Worm (Caenorhabditis elegans) whole organism, L4 larva: Measurements from ENCODE around the gene ZK669.3.
A peak's percentile ranks its signal among the peaks of the same experiment; 100 is the strongest.

Experiments
- F10B5.3 ChIP-seq: sonication (generic microtip); optimal IDR thresholded peaks from 2 replicates; lab custom pipeline; 2016; ENCODE audit warnings: mild to moderate bottlenecking, missing genetic modification characterization, missing compliant biosample characterization
- F37D6.2 ChIP-seq: sonication (generic microtip); optimal IDR thresholded peaks from 2 replicates; lab custom pipeline; 2016; ENCODE audit warnings: mild to moderate bottlenecking, missing genetic modification characterization, missing compliant biosample characterization
- Y105C5A.15 ChIP-seq: fragments of 200-800 bp; sonication (Bioruptor generic); IDR thresholded peaks from 2 replicates; pipeline ENCODE4 v1.3.6; 2022; ENCODE audit warnings: missing genetic modification characterization, missing compliant biosample characterization
- Y75B8A.6 ChIP-seq: fragments of 200-800 bp; sonication (Bioruptor generic); IDR thresholded peaks from 2 replicates; pipeline ENCODE4 v1.3.6; 2022; ENCODE audit warnings: missing genetic modification reagents, missing genetic modification characterization, missing compliant biosample characterization
- aha-1 ChIP-seq: fragments of 150-350 bp; peaks from one replicate; lab custom pipeline; 2014; ENCODE audit warnings: missing biosample characterization, missing genetic modification characterization
- ama-1 ChIP-seq: fragments of 150-350 bp; optimal IDR thresholded peaks from 2 replicates; lab custom pipeline; 2014; ENCODE audit warnings: inconsistent platforms, mixed read lengths
- ceh-32 ChIP-seq: sonication (generic microtip); optimal IDR thresholded peaks from 2 replicates; lab custom pipeline; 2016; ENCODE audit warnings: mild to moderate bottlenecking, missing genetic modification characterization, missing compliant biosample characterization; ENCODE audit not compliant: poor library complexity
- cey-2 ChIP-seq: sonication (generic microtip); optimal IDR thresholded peaks from 3 replicates; lab custom pipeline; 2017; ENCODE audit warnings: missing genetic modification characterization, mild to moderate bottlenecking, missing compliant biosample characterization, antibody characterized with exemption, borderline replicate concordance; ENCODE audit not compliant: insufficient read depth
- ctbp-1 ChIP-seq: fragments of 200-800 bp; sonication (Bioruptor generic); IDR thresholded peaks from 2 replicates; pipeline ENCODE4 v1.3.6; 2022; ENCODE audit warnings: missing genetic modification reagents, missing genetic modification characterization, missing compliant biosample characterization
- daf-16 ChIP-seq, 3 experiments: sonication (generic microtip); optimal IDR thresholded peaks; 2 replicates each; lab custom pipeline; 2016 to 2017; ENCODE audit warnings: missing genetic modification characterization in 3 of 3, missing genetic modification reagents in 3 of 3, mild to moderate bottlenecking in 2 of 3, missing compliant biosample characterization in 2 of 3, missing biosample characterization in 1 of 3, moderate library complexity in 1 of 3
- daf-19 ChIP-seq: fragments of 200-800 bp; sonication (Bioruptor generic); conservative IDR thresholded peaks from 2 replicates; pipeline ENCODE4 v1.3.6; 2022; ENCODE audit warnings: missing genetic modification characterization, missing compliant biosample characterization
- dmd-6 ChIP-seq: fragments of 200-800 bp; sonication (Bioruptor generic); IDR thresholded peaks from 2 replicates; pipeline ENCODE4 v1.3.6; 2022; ENCODE audit warnings: missing genetic modification reagents, missing genetic modification characterization, missing compliant biosample characterization
- dve-1 ChIP-seq: sonication (generic microtip); optimal IDR thresholded peaks from 2 replicates; lab custom pipeline; 2017; ENCODE audit warnings: antibody characterized with exemption, mild to moderate bottlenecking, missing genetic modification characterization, missing compliant biosample characterization; ENCODE audit not compliant: insufficient read depth
- egl-27 ChIP-seq: sonication (generic microtip); optimal IDR thresholded peaks from 3 replicates; lab custom pipeline; 2017; ENCODE audit warnings: missing biosample characterization, missing genetic modification reagents, missing genetic modification characterization
- egl-43 ChIP-seq: fragments of 200-800 bp; sonication (Bioruptor generic); IDR thresholded peaks from 2 replicates; pipeline ENCODE4 v1.3.6; 2022; ENCODE audit warnings: missing genetic modification reagents, missing genetic modification characterization, missing compliant biosample characterization
- fkh-10 ChIP-seq: fragments of 150-350 bp; optimal IDR thresholded peaks from 2 replicates; lab custom pipeline; 2014; ENCODE audit warnings: missing biosample characterization, missing genetic modification reagents, missing genetic modification characterization
- hif-1 ChIP-seq, 2 experiments: sonication (generic microtip); optimal IDR thresholded peaks; 2 replicates each; lab custom pipeline; 2016 to 2017; ENCODE audit warnings: missing compliant biosample characterization in 2 of 2, missing genetic modification characterization in 2 of 2, missing genetic modification reagents in 2 of 2, missing genotype in 2 of 2, mild to moderate bottlenecking in 1 of 2
- hlh-11 ChIP-seq: fragments of 200-800 bp; sonication (Bioruptor generic); optimal IDR thresholded peaks from 2 replicates; lab custom pipeline; 2018; ENCODE audit warnings: mild to moderate bottlenecking, missing genetic modification characterization, missing compliant biosample characterization
- hlh-30 ChIP-seq: sonication (generic microtip); optimal IDR thresholded peaks from 2 replicates; lab custom pipeline; 2017; ENCODE audit warnings: antibody characterized with exemption, mild to moderate bottlenecking, missing genetic modification characterization, missing compliant biosample characterization; ENCODE audit not compliant: insufficient read depth
- hmg-1.1 ChIP-seq: fragments of 200-800 bp; sonication (Bioruptor generic); IDR thresholded peaks from 2 replicates; pipeline ENCODE4 v1.3.6; 2022; ENCODE audit warnings: missing genetic modification reagents, missing genetic modification characterization, missing compliant biosample characterization
- lim-7 ChIP-seq: fragments of 200-800 bp; sonication (Bioruptor generic); IDR thresholded peaks from 2 replicates; pipeline ENCODE4 v1.3.6; 2022; ENCODE audit warnings: missing genetic modification characterization, missing compliant biosample characterization
- lsy-2 ChIP-seq, 2 experiments: fragments of 150-350 bp in 1 of 2; sonication (generic microtip) in 1 of 2; optimal IDR thresholded peaks; 2 replicates each; lab custom pipeline; 2014 to 2017; ENCODE audit warnings: missing biosample characterization in 2 of 2, missing genetic modification characterization in 2 of 2
- madf-5 ChIP-seq, 2 experiments: fragments of 200-800 bp; sonication (Bioruptor generic); IDR thresholded peaks; 2 replicates each; pipeline ENCODE4 v1.3.6; 2022; ENCODE audit warnings: missing compliant biosample characterization in 2 of 2, missing genetic modification characterization in 2 of 2
- mdl-1 ChIP-seq, 2 experiments: fragments of 150-350 bp in 1 of 2; sonication (generic microtip) in 1 of 2; optimal IDR thresholded peaks; 2 replicates each; lab custom pipeline; 2014 to 2017; ENCODE audit warnings: missing biosample characterization in 2 of 2, missing genetic modification characterization in 2 of 2
- mep-1 ChIP-seq: fragments of 150-350 bp; sonication (generic microtip); optimal IDR thresholded peaks from 3 replicates; lab custom pipeline; 2014; ENCODE audit warnings: missing biosample characterization, missing genetic modification characterization
- mes-2 ChIP-seq: sonication (generic microtip); optimal IDR thresholded peaks from 2 replicates; lab custom pipeline; 2016; ENCODE audit warnings: missing genotype, mild to moderate bottlenecking, missing genetic modification characterization, missing compliant biosample characterization; ENCODE audit not compliant: poor library complexity, severe bottlenecking
- mxl-3 ChIP-seq: fragments of 200-800 bp; sonication (Bioruptor generic); optimal IDR thresholded peaks from 2 replicates; lab custom pipeline; 2018; ENCODE audit warnings: mild to moderate bottlenecking, missing genetic modification characterization, missing compliant biosample characterization
- nhr-102 ChIP-seq: sonication (generic microtip); optimal IDR thresholded peaks from 2 replicates; lab custom pipeline; 2016; ENCODE audit warnings: mild to moderate bottlenecking, missing genetic modification characterization, moderate library complexity, missing compliant biosample characterization
- nhr-111 ChIP-seq: fragments of 200-800 bp; sonication (Bioruptor generic); optimal IDR thresholded peaks from 2 replicates; lab custom pipeline; 2018; ENCODE audit warnings: mild to moderate bottlenecking, missing genetic modification characterization, missing compliant biosample characterization
- nhr-28 ChIP-seq: fragments of 150-350 bp; optimal IDR thresholded peaks from 2 replicates; lab custom pipeline; 2014; ENCODE audit warnings: missing biosample characterization, missing genetic modification characterization
- nhr-41 ChIP-seq: fragments of 200-800 bp; sonication (Bioruptor generic); IDR thresholded peaks from 2 replicates; pipeline ENCODE4 v1.3.6; 2022; ENCODE audit warnings: missing genetic modification reagents, missing genetic modification characterization, missing compliant biosample characterization
- nhr-77 ChIP-seq: fragments of 150-350 bp; optimal IDR thresholded peaks from 2 replicates; lab custom pipeline; 2014; ENCODE audit warnings: missing biosample characterization, missing genetic modification characterization
- php-3 ChIP-seq: fragments of 200-800 bp; sonication (Bioruptor generic); IDR thresholded peaks from 2 replicates; pipeline ENCODE4 v1.3.6; 2022; ENCODE audit warnings: missing genetic modification reagents, missing genetic modification characterization, missing compliant biosample characterization
- pqm-1 ChIP-seq: sonication (generic microtip); optimal IDR thresholded peaks from 2 replicates; lab custom pipeline; 2017; ENCODE audit warnings: missing biosample characterization, missing genetic modification characterization
- rbr-2 ChIP-seq: sonication (generic microtip); optimal IDR thresholded peaks from 2 replicates; lab custom pipeline; 2016; ENCODE audit warnings: missing genotype, missing genetic modification characterization, missing compliant biosample characterization
- skn-1 ChIP-seq: fragments of 150-350 bp; optimal IDR thresholded peaks from 2 replicates; lab custom pipeline; 2014; ENCODE audit warnings: missing biosample characterization, missing genetic modification characterization
- snpc-1.2 ChIP-seq: fragments of 200-800 bp; sonication (Bioruptor generic); IDR thresholded peaks from 2 replicates; pipeline ENCODE4 v1.3.6; 2022; ENCODE audit warnings: missing genetic modification reagents, missing genetic modification characterization, missing compliant biosample characterization
- spr-1 ChIP-seq: sonication (generic microtip); optimal IDR thresholded peaks from 2 replicates; lab custom pipeline; 2016; ENCODE audit warnings: mild to moderate bottlenecking, missing genetic modification characterization, missing compliant biosample characterization
- spr-3 ChIP-seq: fragments of 200-800 bp; sonication (Bioruptor generic); optimal IDR thresholded peaks from 2 replicates; lab custom pipeline; 2018; ENCODE audit warnings: mild to moderate bottlenecking, missing genetic modification characterization, missing compliant biosample characterization
- unc-130 ChIP-seq: sonication (generic microtip); optimal IDR thresholded peaks from 2 replicates; lab custom pipeline; 2016; ENCODE audit warnings: missing genetic modification reagents, missing genetic modification characterization, missing compliant biosample characterization
- unc-62 ChIP-seq, 3 experiments: fragments of 150-350 bp in 1 of 3; sonication (generic microtip); optimal IDR thresholded peaks in 2 of 3; peaks in 1 of 3; 1 replicate in 1 of 3; 2 replicates in 2 of 3; lab custom pipeline; 2014 to 2017; ENCODE audit warnings: missing biosample characterization in 3 of 3, missing genetic modification characterization in 3 of 3, missing genetic modification reagents in 3 of 3, missing genotype in 1 of 3

Gene ZK669.3

ce11 chrII:7940848-7941247, at the start of gene ZK669.3:
ZK669.3 (plus strand) TSS chrII:7941148.
- TF ChIP-seq madf-5 (GFP tag; IDR thresholded peaks at IDR 0.05; lab: Robert Waterston, UW), result no peak

- TF ChIP-seq nhr-41 (GFP tag; lab: Robert Waterston, UW) (peak; percentile 80; the same call in 1 of the 2 replicates), mdl-1 (tag; optimal IDR thresholded peaks at IDR 0.05; lab: Kevin White, UChicago) (peak in 1 of 2 experiments; percentile 11), dmd-6 (GFP tag; lab: Robert Waterston, UW) (peak; percentile 73), hlh-11 (peak; percentile 28), ama-1 (no peak), spr-1 (tag; lab: Kevin White, UChicago) (no peak), unc-62 (GFP tag; optimal IDR thresholded peaks at IDR 0.05 in 1 of 2; lab: Kevin White, UChicago) (peak in 1 of 2 experiments; percentile 24), unc-62 (tag; optimal IDR thresholded peaks at IDR 0.05; lab: Kevin White, UChicago) (no peak), snpc-1.2 (GFP tag; lab: Robert Waterston, UW) (no peak), aha-1 (tag; lab: Kevin White, UChicago) (peak; percentile 80), nhr-28 (tag; lab: Kevin White, UChicago) (peak; percentile 31), Y105C5A.15 (no peak), nhr-77 (tag; lab: Kevin White, UChicago) (peak; percentile 14), lim-7 (no peak), dve-1 (tag; lab: Kevin White, UChicago) (peak; percentile 63), ctbp-1 (0 out of 2 replicates have a peak, but pooled peaks have one; percentile 40), madf-5 (GFP tag; IDR thresholded peaks at IDR 0.05; lab: Robert Waterston, UW) (0 out of 4 replicates have a peak, but pooled peaks of 1 of the 2 experiments have one; percentile 40), ceh-32 (no peak), egl-43 (peak; percentile 60), hif-1 (tag; optimal IDR thresholded peaks at IDR 0.05; lab: Kevin White, UChicago) (no peak), mes-2 (tag; lab: Kevin White, UChicago) (peak; percentile 68), F37D6.2 (tag; lab: Kevin White, UChicago) (peak; percentile 55), pqm-1 (tag; lab: Kevin White, UChicago) (peak; percentile 56), spr-3 (no peak), daf-16 (GFP tag; optimal IDR thresholded peaks at IDR 0.05; lab: Kevin White, UChicago) (no peak), daf-16 (tag; optimal IDR thresholded peaks at IDR 0.05; lab: Kevin White, UChicago) (peak; percentile 84), rbr-2 (tag; lab: Kevin White, UChicago) (peak; percentile 68), Y75B8A.6 (GFP tag; lab: Robert Waterston, UW) (no peak), cey-2 (tag; lab: Kevin White, UChicago) (no peak), mep-1 (tag; lab: Kevin White, UChicago) (peak; percentile 2), nhr-102 (tag; lab: Kevin White, UChicago) (no peak), fkh-10 (GFP tag; lab: Kevin White, UChicago) (peak; percentile 40), nhr-111 (no peak), unc-130 (no peak), lsy-2 (tag; optimal IDR thresholded peaks at IDR 0.05; lab: Kevin White, UChicago) (peak; percentile 27 to 57), skn-1 (tag; lab: Kevin White, UChicago) (no peak), F10B5.3 (tag; lab: Kevin White, UChicago) (no peak), mxl-3 (peak; percentile 53), daf-19 (peak; percentile 61; the same call in 1 of the 2 replicates), egl-27 (tag; lab: Kevin White, UChicago) (no peak), hmg-1.1 (peak; percentile 70), hlh-30 (peak; percentile 51), php-3 (GFP tag; lab: Robert Waterston, UW) (peak; percentile 75; the same call in 1 of the 2 replicates)
Measured at ce11 chrII:7891869-7892615, 48.9 kb upstream of the ZK669.3 start.
